Worm (Caenorhabditis elegans) whole organism, late embryonic: Measurements from ENCODE around the gene cyp-25A2.

Source experiments
- C38D4.7 ChIP-seq: fragments of 200-800 bp; sonication (Bioruptor generic); optimal IDR thresholded peaks from 2 replicates; lab custom pipeline; 2018; ENCODE audit warnings: mild to moderate bottlenecking, missing genetic modification characterization, moderate library complexity, missing compliant biosample characterization
- Y22D7AL.16 ChIP-seq: sonication (generic microtip); optimal IDR thresholded peaks from 2 replicates; lab custom pipeline; 2016; ENCODE audit warnings: missing genetic modification characterization, missing compliant biosample characterization
- ceh-48 ChIP-seq: sonication (generic microtip); optimal IDR thresholded peaks from 2 replicates; lab custom pipeline; 2016; ENCODE audit warnings: missing genetic modification characterization, inconsistent platforms, missing compliant biosample characterization
- elt-2 ChIP-seq: sonication (generic microtip); optimal IDR thresholded peaks from 2 replicates; lab custom pipeline; 2016; ENCODE audit warnings: missing genetic modification reagents, missing genetic modification characterization, missing compliant biosample characterization
- elt-4 ChIP-seq: sonication (generic microtip); optimal IDR thresholded peaks from 2 replicates; lab custom pipeline; 2016; ENCODE audit warnings: missing genetic modification characterization, missing compliant biosample characterization
- fkh-6 ChIP-seq: sonication (generic microtip); optimal IDR thresholded peaks from 2 replicates; lab custom pipeline; 2016; ENCODE audit warnings: missing genetic modification characterization, missing compliant biosample characterization
- hlh-30 ChIP-seq: sonication (generic microtip); optimal IDR thresholded peaks from 2 replicates; lab custom pipeline; 2017; ENCODE audit warnings: antibody characterized with exemption, missing genetic modification characterization, missing compliant biosample characterization; ENCODE audit not compliant: insufficient read depth
- nfya-1 ChIP-seq: sonication (generic microtip); optimal IDR thresholded peaks from 2 replicates; lab custom pipeline; 2017; ENCODE audit warnings: missing genetic modification characterization, mild to moderate bottlenecking, missing compliant biosample characterization, antibody characterized with exemption, moderate library complexity
- nhr-11 ChIP-seq: fragments of 150-350 bp; optimal IDR thresholded peaks from 2 replicates; lab custom pipeline; 2014; ENCODE audit warnings: missing biosample characterization, missing genetic modification characterization
- npax-4 ChIP-seq: sonication (generic microtip); optimal IDR thresholded peaks from 2 replicates; lab custom pipeline; 2016; ENCODE audit warnings: missing genetic modification characterization, missing compliant biosample characterization
- odd-2 ChIP-seq: sonication (generic microtip); optimal IDR thresholded peaks from 2 replicates; lab custom pipeline; 2017; ENCODE audit warnings: antibody characterized with exemption, mild to moderate bottlenecking, missing genetic modification characterization, missing compliant biosample characterization
- sox-4 ChIP-seq: sonication (generic microtip); optimal IDR thresholded peaks from 2 replicates; lab custom pipeline; 2017; ENCODE audit warnings: mild to moderate bottlenecking, missing genetic modification characterization, inconsistent platforms, missing compliant biosample characterization
- tbx-2 ChIP-seq: sonication (generic microtip); optimal IDR thresholded peaks from 2 replicates; lab custom pipeline; 2016; ENCODE audit warnings: missing genetic modification characterization, missing compliant biosample characterization
- unc-3 ChIP-seq, 2 experiments: fragments of 200-800 bp in 1 of 2; sonication (Bioruptor generic) in 1 of 2; sonication (generic microtip) in 1 of 2; conservative IDR thresholded peaks in 1 of 2; optimal IDR thresholded peaks in 1 of 2; 2 replicates each; pipeline versions ENCODE4 v1.3.6 to Lab custom; 2016 to 2022; ENCODE audit warnings: missing compliant biosample characterization in 2 of 2, missing genetic modification characterization in 2 of 2, missing genetic modification reagents in 1 of 2

DNA sequence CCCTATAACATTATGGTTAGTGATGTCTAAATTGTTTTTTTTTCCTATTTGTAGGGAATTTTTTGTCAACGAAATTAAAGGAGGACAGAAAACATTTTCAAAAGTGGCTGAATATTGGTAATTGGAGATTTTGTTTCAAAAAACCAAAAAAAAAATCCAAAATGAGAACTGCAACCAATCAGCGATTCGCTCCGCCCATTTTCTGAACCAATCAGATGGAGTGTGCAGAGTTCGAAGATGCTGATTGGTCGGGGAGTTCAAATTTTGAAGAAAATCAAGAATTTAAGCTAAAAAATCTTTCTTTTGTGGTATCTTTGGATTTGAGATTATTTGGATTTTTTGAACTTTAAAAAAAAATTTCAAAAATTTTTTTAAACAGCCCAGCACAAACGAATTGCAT is 36.6 kb upstream of the cyp-25A2 start:
- no peak for TF ChIP-seq Y22D7AL.16 (tag; lab: Kevin White, UChicago)
- TF ChIP-seq elt-4 (tag; lab: Kevin White, UChicago) = no peak
- TF ChIP-seq C38D4.7 (GFP tag; lab: Kevin White, UChicago) = no peak
- no peak for TF ChIP-seq odd-2 (tag; lab: Kevin White, UChicago)
- no peak for TF ChIP-seq elt-2
- no peak for TF ChIP-seq nhr-11 (tag; lab: Kevin White, UChicago)
- no peak for TF ChIP-seq tbx-2 (tag; lab: Kevin White, UChicago)
- no peak for TF ChIP-seq sox-4 (tag; lab: Kevin White, UChicago)
- TF ChIP-seq npax-4 = no peak
- TF ChIP-seq nfya-1 (tag; lab: Kevin White, UChicago) = peak; percentile 98
- TF ChIP-seq hlh-30 (tag; lab: Kevin White, UChicago) = no peak
- no peak for TF ChIP-seq unc-3 (GFP tag; conservative IDR thresholded peaks at IDR 0.05; lab: Robert Waterston, UW)
- TF ChIP-seq unc-3 (tag; optimal IDR thresholded peaks at IDR 0.05; lab: Kevin White, UChicago) = no peak
- no peak for TF ChIP-seq fkh-6
- TF ChIP-seq ceh-48 = no peak
